Worm (Caenorhabditis elegans): ENCODE data around the gene npp-18.

npp-18 gene

DNA sequence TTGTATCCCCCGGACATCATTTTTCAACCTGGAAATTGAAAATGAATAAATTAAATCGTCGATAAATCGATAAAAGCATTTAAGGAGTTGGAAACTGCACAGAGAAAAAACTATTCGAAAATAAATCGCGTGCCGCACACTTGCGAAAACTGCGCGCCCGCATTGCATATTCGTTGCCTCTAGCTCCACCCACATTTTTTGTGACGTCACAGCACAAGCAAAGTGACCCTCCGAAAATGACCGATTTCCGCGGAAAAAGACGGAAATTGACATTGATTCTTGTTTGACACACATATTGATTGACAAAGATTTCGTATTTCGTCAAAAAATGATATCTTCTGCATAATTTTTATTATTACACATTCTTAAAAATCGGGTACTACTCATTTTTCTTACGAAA is 27.8 kb upstream of the npp-18 start, which contains the start of gene cpf-2:
Gene cpf-2, minus strand, starts transcription at position 28 of the 400 bp plus-strand sequence.
- peak; percentile 73 for TF ChIP-seq hmg-4 (GFP tag; optimal IDR thresholded peaks at IDR 0.05)
- TF ChIP-seq tbx-37 (GFP tag; conservative IDR thresholded peaks at IDR 0.05) = peak; percentile 55; the same call in 1 of the 2 replicates
- TF ChIP-seq ceh-36 (tag; optimal IDR thresholded peaks at IDR 0.05) = peak; percentile 51
- TF ChIP-seq hmbx-1 (tag; optimal IDR thresholded peaks at IDR 0.05) = peak; percentile 33
- TF ChIP-seq tra-4 (tag; optimal IDR thresholded peaks at IDR 0.05) = peak; percentile 12
- no peak for TF ChIP-seq ets-7 (tag; optimal IDR thresholded peaks at IDR 0.05)
- peak; percentile 93 for TF ChIP-seq F13C5.2 (tag; optimal IDR thresholded peaks at IDR 0.05)
- peak; percentile 57; the same call in 1 of the 2 replicates for TF ChIP-seq scrt-1 (GFP tag; IDR thresholded peaks at IDR 0.05)
- peak; percentile 33 for TF ChIP-seq B0310.2 (tag; optimal IDR thresholded peaks at IDR 0.05)
- TF ChIP-seq flt-1 (GFP tag; IDR thresholded peaks at IDR 0.05) = peak; percentile 64
- peak; percentile 75 for TF ChIP-seq pes-1 (GFP tag; IDR thresholded peaks at IDR 0.05)
- peak; percentile 80 for TF ChIP-seq sea-1 (GFP tag; conservative IDR thresholded peaks at IDR 0.05)
- peak; percentile 13 for TF ChIP-seq hnd-1 (tag; optimal IDR thresholded peaks at IDR 0.05)
- TF ChIP-seq ceh-13 (GFP tag; optimal IDR thresholded peaks at IDR 0.05) = peak; percentile 33
- TF ChIP-seq aly-1 (tag; optimal IDR thresholded peaks at IDR 0.05) = peak; percentile 44
- TF ChIP-seq tbx-11 (GFP tag; IDR thresholded peaks at IDR 0.05) = peak; percentile 65; the same call in 1 of the 2 replicates
- TF ChIP-seq ama-1 (optimal IDR thresholded peaks at IDR 0.05) = no peak

DNA sequence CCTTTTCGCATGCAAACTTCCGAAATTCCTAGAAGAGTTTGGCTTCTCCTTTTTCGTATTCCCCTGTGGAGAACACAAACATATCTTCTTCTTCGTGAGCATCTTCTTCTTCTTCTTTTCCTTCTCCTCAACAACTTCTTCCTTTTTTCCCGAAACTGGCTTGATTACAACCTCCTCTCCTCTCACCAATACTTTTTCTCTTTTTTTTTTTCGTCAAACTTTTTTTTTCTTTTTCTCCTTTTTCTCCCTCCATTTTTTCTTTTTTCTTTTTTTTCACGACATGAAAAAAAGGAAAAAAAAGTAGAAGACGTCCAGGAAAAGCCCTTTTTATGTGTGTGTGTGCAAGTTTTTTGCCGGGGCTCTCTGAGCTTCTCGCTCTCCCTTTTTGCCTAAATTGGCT is 25.8 kb upstream of the npp-18 start:
- TF ChIP-seq scrt-1 (GFP tag; IDR thresholded peaks at IDR 0.05) = no peak
- TF ChIP-seq ceh-36 (tag; optimal IDR thresholded peaks at IDR 0.05) = no peak
- no peak for TF ChIP-seq flt-1 (GFP tag; IDR thresholded peaks at IDR 0.05)
- no peak for TF ChIP-seq ama-1 (optimal IDR thresholded peaks at IDR 0.05)

- TF ChIP-seq sea-1 (GFP tag; conservative IDR thresholded peaks at IDR 0.05) (no peak), ama-1 (optimal IDR thresholded peaks at IDR 0.05) (no peak), flt-1 (GFP tag; IDR thresholded peaks at IDR 0.05) (no peak), aly-1 (tag; optimal IDR thresholded peaks at IDR 0.05) (no peak), pes-1 (GFP tag; IDR thresholded peaks at IDR 0.05) (no peak), B0310.2 (tag; optimal IDR thresholded peaks at IDR 0.05) (no peak), hmg-4 (GFP tag; optimal IDR thresholded peaks at IDR 0.05) (no peak), tra-4 (tag; optimal IDR thresholded peaks at IDR 0.05) (no peak), ceh-13 (GFP tag; optimal IDR thresholded peaks at IDR 0.05) (no peak), tbx-37 (GFP tag; conservative IDR thresholded peaks at IDR 0.05) (no peak), ceh-36 (tag; optimal IDR thresholded peaks at IDR 0.05) (no peak)
These were observed 24.4 kb upstream of the npp-18 start for ce11 chrIII:13272227-13272626.

ce11 chrIII:13272788-13273187 is 23.9 kb upstream of the npp-18 start:
- TF ChIP-seq hmbx-1 (tag; optimal IDR thresholded peaks at IDR 0.05) = no peak
- no peak for TF ChIP-seq F13C5.2 (tag; optimal IDR thresholded peaks at IDR 0.05)
- TF ChIP-seq ets-7 (tag; optimal IDR thresholded peaks at IDR 0.05) = no peak
- no peak for TF ChIP-seq tbx-11 (GFP tag; IDR thresholded peaks at IDR 0.05)
- TF ChIP-seq sea-1 (GFP tag; conservative IDR thresholded peaks at IDR 0.05) = no peak
- no peak for TF ChIP-seq hnd-1 (tag; optimal IDR thresholded peaks at IDR 0.05)
- no peak for TF ChIP-seq pes-1 (GFP tag; IDR thresholded peaks at IDR 0.05)
- no peak for TF ChIP-seq tra-4 (tag; optimal IDR thresholded peaks at IDR 0.05)

DNA sequence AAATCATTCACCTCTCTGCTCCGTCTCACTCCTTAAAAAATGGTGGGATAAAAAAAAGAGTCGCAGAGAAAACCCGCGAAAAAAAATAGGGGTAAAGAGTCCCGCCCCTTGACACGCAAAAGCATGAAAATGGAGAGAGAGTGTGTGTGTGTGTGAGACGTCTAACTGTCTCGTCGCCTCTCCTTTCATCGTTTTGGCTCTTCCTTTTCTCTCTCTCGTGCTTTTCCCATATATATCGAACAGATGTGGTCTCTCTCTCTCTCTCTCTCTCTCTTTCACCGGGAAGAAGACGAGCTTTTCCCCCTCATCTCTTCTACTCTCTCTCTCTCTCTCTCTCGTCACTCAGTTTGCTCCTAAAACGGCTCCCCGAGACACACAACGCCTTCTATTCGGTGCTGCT is 20.9 kb upstream of the npp-18 start:
- TF ChIP-seq pes-1 (GFP tag; IDR thresholded peaks at IDR 0.05) (no peak), hmg-4 (GFP tag; optimal IDR thresholded peaks at IDR 0.05) (peak; percentile 42)

DNA sequence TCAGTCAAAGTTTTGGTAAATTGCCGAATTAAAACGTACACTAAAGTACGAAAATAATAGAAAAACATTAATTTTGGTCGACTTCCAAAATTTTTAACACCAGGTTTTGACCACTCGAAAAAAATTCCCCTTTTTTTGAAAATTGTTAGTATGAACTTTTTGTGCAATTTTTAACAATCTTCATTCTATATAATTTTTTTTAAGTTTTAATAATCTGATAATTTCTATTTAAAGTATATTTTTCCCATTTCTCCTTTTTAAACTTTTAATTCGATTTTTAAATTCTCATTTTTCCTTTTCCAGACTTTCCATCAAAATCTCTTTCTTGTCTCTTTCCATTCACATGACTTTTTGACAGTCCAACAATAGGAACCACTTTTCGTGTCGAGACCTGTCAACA is 19.7 kb upstream of the npp-18 start, which contains the start of gene unc-64:
Gene unc-64, plus strand, starts transcription at position 301 of the 400 bp plus-strand sequence.
- no peak for TF ChIP-seq flt-1 (GFP tag; IDR thresholded peaks at IDR 0.05)
- no peak for TF ChIP-seq ceh-36 (tag; optimal IDR thresholded peaks at IDR 0.05)
- no peak for TF ChIP-seq ets-7 (tag; optimal IDR thresholded peaks at IDR 0.05)
- TF ChIP-seq aly-1 (tag; optimal IDR thresholded peaks at IDR 0.05) = no peak
- no peak for TF ChIP-seq hmbx-1 (tag; optimal IDR thresholded peaks at IDR 0.05)
- TF ChIP-seq ceh-13 (GFP tag; optimal IDR thresholded peaks at IDR 0.05) = no peak
- TF ChIP-seq tra-4 (tag; optimal IDR thresholded peaks at IDR 0.05) = no peak
- no peak for TF ChIP-seq F13C5.2 (tag; optimal IDR thresholded peaks at IDR 0.05)
- TF ChIP-seq tbx-37 (GFP tag; conservative IDR thresholded peaks at IDR 0.05) = no peak
- no peak for TF ChIP-seq hnd-1 (tag; optimal IDR thresholded peaks at IDR 0.05)
- no peak for TF ChIP-seq pes-1 (GFP tag; IDR thresholded peaks at IDR 0.05)
- no peak for TF ChIP-seq ama-1 (optimal IDR thresholded peaks at IDR 0.05)
- no peak for TF ChIP-seq sea-1 (GFP tag; conservative IDR thresholded peaks at IDR 0.05)
- TF ChIP-seq tbx-11 (GFP tag; IDR thresholded peaks at IDR 0.05) = no peak
- no peak for TF ChIP-seq scrt-1 (GFP tag; IDR thresholded peaks at IDR 0.05)

- TF ChIP-seq aly-1 (tag; optimal IDR thresholded peaks at IDR 0.05) (no peak), sea-1 (GFP tag; conservative IDR thresholded peaks at IDR 0.05) (no peak), scrt-1 (GFP tag; IDR thresholded peaks at IDR 0.05) (no peak), hmbx-1 (tag; optimal IDR thresholded peaks at IDR 0.05) (no peak), pes-1 (GFP tag; IDR thresholded peaks at IDR 0.05) (no peak), ceh-13 (GFP tag; optimal IDR thresholded peaks at IDR 0.05) (no peak), ama-1 (optimal IDR thresholded peaks at IDR 0.05) (no peak), tbx-11 (GFP tag; IDR thresholded peaks at IDR 0.05) (no peak), F13C5.2 (tag; optimal IDR thresholded peaks at IDR 0.05) (no peak), tra-4 (tag; optimal IDR thresholded peaks at IDR 0.05) (no peak), B0310.2 (tag; optimal IDR thresholded peaks at IDR 0.05) (no peak), hnd-1 (tag; optimal IDR thresholded peaks at IDR 0.05) (no peak), tbx-37 (GFP tag; conservative IDR thresholded peaks at IDR 0.05) (no peak), flt-1 (GFP tag; IDR thresholded peaks at IDR 0.05) (no peak), ets-7 (tag; optimal IDR thresholded peaks at IDR 0.05) (no peak)
These were observed 18.7 kb upstream of the npp-18 start for ce11 chrIII:13277881-13278500.

- no peak for TF ChIP-seq hnd-1 (tag; optimal IDR thresholded peaks at IDR 0.05)
- TF ChIP-seq ceh-13 (GFP tag; optimal IDR thresholded peaks at IDR 0.05) = no peak
- TF ChIP-seq F13C5.2 (tag; optimal IDR thresholded peaks at IDR 0.05) = no peak
- TF ChIP-seq scrt-1 (GFP tag; IDR thresholded peaks at IDR 0.05) = no peak
- TF ChIP-seq pes-1 (GFP tag; IDR thresholded peaks at IDR 0.05) = no peak
- no peak for TF ChIP-seq B0310.2 (tag; optimal IDR thresholded peaks at IDR 0.05)
- TF ChIP-seq tbx-37 (GFP tag; conservative IDR thresholded peaks at IDR 0.05) = no peak
- no peak for TF ChIP-seq ets-7 (tag; optimal IDR thresholded peaks at IDR 0.05)
- TF ChIP-seq tra-4 (tag; optimal IDR thresholded peaks at IDR 0.05) = no peak
- TF ChIP-seq hmbx-1 (tag; optimal IDR thresholded peaks at IDR 0.05) = no peak
- TF ChIP-seq aly-1 (tag; optimal IDR thresholded peaks at IDR 0.05) = no peak
- TF ChIP-seq sea-1 (GFP tag; conservative IDR thresholded peaks at IDR 0.05) = no peak
- no peak for TF ChIP-seq flt-1 (GFP tag; IDR thresholded peaks at IDR 0.05)
- TF ChIP-seq ama-1 (optimal IDR thresholded peaks at IDR 0.05) = no peak
- TF ChIP-seq ceh-36 (tag; optimal IDR thresholded peaks at IDR 0.05) = no peak
- TF ChIP-seq hmg-4 (GFP tag; optimal IDR thresholded peaks at IDR 0.05) = no peak
- no peak for TF ChIP-seq tbx-11 (GFP tag; IDR thresholded peaks at IDR 0.05)
These were observed 11.2 kb upstream of the npp-18 start, which contains the start of gene F56A8.8 for ce11 chrIII:13285421-13285820. Gene F56A8.8 (plus strand): TSS chrIII:13285721.
